Fruit fly (Drosophila melanogaster) whole organism, embryonic: ENCODE measurements around the gene BthD.

Experiments used
- B-H2 ChIP-seq: fragments of 200-800 bp; sonication (Bioruptor generic); optimal IDR thresholded peaks from 2 replicates; lab custom pipeline; 2018; ENCODE audit warnings: missing biosample characterization, mild to moderate bottlenecking, missing genetic modification characterization
- CG10147 ChIP-seq: fragments of 200-800 bp; sonication (Bioruptor generic); optimal IDR thresholded peaks from 2 replicates; lab custom pipeline; 2019; ENCODE audit warnings: missing biosample characterization, mild to moderate bottlenecking, missing genetic modification characterization, moderate library complexity
- CG10274 ChIP-seq: fragments of 200-800 bp; sonication (Bioruptor generic); optimal IDR thresholded peaks from 3 replicates; lab custom pipeline; 2017; ENCODE audit warnings: missing biosample characterization, mild to moderate bottlenecking, missing genetic modification characterization
- CG10654 ChIP-seq: fragments of 200-800 bp; sonication (Bioruptor generic); optimal IDR thresholded peaks from 2 replicates; lab custom pipeline; 2016; ENCODE audit warnings: missing biosample characterization, missing genetic modification characterization
- CG11247 ChIP-seq: fragments of 200-800 bp; sonication (Bioruptor generic); IDR thresholded peaks from 2 replicates; pipeline ENCODE4 v1.3.6; 2022; ENCODE audit warnings: missing biosample characterization, missing genetic modification characterization
- CG11695 ChIP-seq: fragments of 200-800 bp; sonication (Bioruptor generic); IDR thresholded peaks from 3 replicates; pipeline ENCODE4 v1.3.6; 2022; ENCODE audit warnings: missing biosample characterization, missing genetic modification characterization
- CG12155 ChIP-seq: fragments of 200-800 bp; sonication (Bioruptor generic); optimal IDR thresholded peaks from 3 replicates; lab custom pipeline; 2016; ENCODE audit warnings: missing biosample characterization, missing genetic modification characterization
- CG1233 ChIP-seq: fragments of 200-800 bp; sonication (Bioruptor generic); optimal IDR thresholded peaks from 4 replicates; lab custom pipeline; 2018; ENCODE audit warnings: missing biosample characterization, mild to moderate bottlenecking, missing genetic modification characterization
- CG12659 ChIP-seq: fragments of 200-800 bp; sonication (Bioruptor generic); optimal IDR thresholded peaks from 3 replicates; lab custom pipeline; 2017; ENCODE audit warnings: mild to moderate bottlenecking, missing biosample characterization, missing genetic modification reagents, missing genetic modification characterization
- CG12744 ChIP-seq: fragments of 200-800 bp; sonication (Bioruptor generic); optimal IDR thresholded peaks from 2 replicates; lab custom pipeline; 2016; ENCODE audit warnings: missing biosample characterization, missing genetic modification characterization
- CG13624 ChIP-seq: fragments of 200-800 bp; sonication (Bioruptor generic); optimal IDR thresholded peaks from 2 replicates; lab custom pipeline; 2016; ENCODE audit warnings: missing biosample characterization, missing genetic modification characterization
- CG13894 ChIP-seq: fragments of 200-800 bp; sonication (Bioruptor generic); optimal IDR thresholded peaks from 3 replicates; lab custom pipeline; 2018; ENCODE audit warnings: missing biosample characterization, mild to moderate bottlenecking, missing genetic modification characterization, moderate library complexity
- CG15479 ChIP-seq: fragments of 200-800 bp; sonication (Bioruptor generic); optimal IDR thresholded peaks from 3 replicates; lab custom pipeline; 2019; ENCODE audit warnings: missing biosample characterization, mild to moderate bottlenecking, missing genetic modification characterization, moderate library complexity
- CG17568 ChIP-seq: fragments of 200-800 bp; sonication (Bioruptor generic); optimal IDR thresholded peaks from 2 replicates; lab custom pipeline; 2018; ENCODE audit warnings: missing biosample characterization, mild to moderate bottlenecking, missing genetic modification characterization, moderate library complexity
- CG1792 ChIP-seq: fragments of 200-800 bp; sonication (Bioruptor generic); optimal IDR thresholded peaks from 2 replicates; lab custom pipeline; 2016; ENCODE audit warnings: missing biosample characterization, missing genetic modification characterization
- CG18599 ChIP-seq: fragments of 200-800 bp; sonication (Bioruptor generic); optimal IDR thresholded peaks from 3 replicates; lab custom pipeline; 2017; ENCODE audit warnings: missing biosample characterization, missing genetic modification characterization, mild to moderate bottlenecking, moderate library complexity, missing genetic modification reagents
- CG33557 ChIP-seq: fragments of 200-800 bp; sonication (Bioruptor generic); optimal IDR thresholded peaks from 2 replicates; lab custom pipeline; 2019; ENCODE audit warnings: missing biosample characterization, mild to moderate bottlenecking, missing genetic modification characterization, moderate library complexity
- CG3847 ChIP-seq: fragments of 200-800 bp; sonication (Bioruptor generic); IDR thresholded peaks from 2 replicates; pipeline ENCODE4 v1.3.6; 2022; ENCODE audit warnings: missing biosample characterization, missing genetic modification characterization
- CG42726 ChIP-seq: fragments of 200-800 bp; sonication (Bioruptor generic); IDR thresholded peaks from 2 replicates; pipeline ENCODE4 v1.3.6; 2022; ENCODE audit warnings: missing biosample characterization, missing genetic modification characterization; ENCODE audit not compliant: partially characterized antibody
- CG43689 ChIP-seq: fragments of 200-800 bp; sonication (Bioruptor generic); IDR thresholded peaks from 2 replicates; pipeline ENCODE4 v1.3.6; 2022; ENCODE audit warnings: missing biosample characterization, missing genetic modification characterization
- CG6254 ChIP-seq: fragments of 200-800 bp; sonication (Bioruptor generic); optimal IDR thresholded peaks from 3 replicates; lab custom pipeline; 2017; ENCODE audit warnings: mild to moderate bottlenecking, missing biosample characterization, missing genetic modification reagents, missing genetic modification characterization
- CG6689 ChIP-seq: fragments of 200-800 bp; sonication (Bioruptor generic); IDR thresholded peaks from 2 replicates; pipeline ENCODE4 v1.3.6; 2022; ENCODE audit warnings: missing biosample characterization, missing genetic modification characterization
- CG9727 ChIP-seq: fragments of 200-800 bp; sonication (Bioruptor generic); optimal IDR thresholded peaks from 3 replicates; lab custom pipeline; 2017; ENCODE audit warnings: missing biosample characterization, mild to moderate bottlenecking, missing genetic modification characterization
- Dll ChIP-seq: fragments of 200-800 bp; sonication (Bioruptor generic); IDR thresholded peaks from 4 replicates; pipeline ENCODE4 v1.3.6; 2022; ENCODE audit warnings: missing biosample characterization, missing genetic modification characterization; ENCODE audit not compliant: partially characterized antibody
- Dref ChIP-seq: fragments of 200-800 bp; sonication (Bioruptor generic); IDR thresholded peaks from 2 replicates; pipeline ENCODE4 v1.3.6; 2022; ENCODE audit warnings: missing biosample characterization, missing genetic modification characterization
- Hmx ChIP-seq: fragments of 200-800 bp; sonication (Bioruptor generic); optimal IDR thresholded peaks from 2 replicates; lab custom pipeline; 2016; ENCODE audit warnings: missing biosample characterization, missing genetic modification characterization
- MBD-R2 ChIP-seq: fragments of 200-800 bp; sonication (Bioruptor generic); IDR thresholded peaks from 2 replicates; pipeline ENCODE4 v1.3.6; 2022; ENCODE audit warnings: missing biosample characterization, missing genetic modification characterization
- Mad ChIP-seq: fragments of 200-800 bp; sonication (Bioruptor generic); optimal IDR thresholded peaks from 2 replicates; lab custom pipeline; 2016; ENCODE audit warnings: missing biosample characterization, missing genetic modification characterization
- Meics ChIP-seq: fragments of 200-800 bp; sonication (Bioruptor generic); optimal IDR thresholded peaks from 2 replicates; lab custom pipeline; 2017; ENCODE audit warnings: missing biosample characterization, mild to moderate bottlenecking, missing genetic modification characterization
- NFAT ChIP-seq: fragments of 200-800 bp; sonication (Bioruptor generic); IDR thresholded peaks from 2 replicates; pipeline ENCODE4 v1.3.6; 2022; ENCODE audit warnings: missing biosample characterization, missing genetic modification characterization
- Poxn ChIP-seq: fragments of 200-800 bp; sonication (Bioruptor generic); IDR thresholded peaks from 2 replicates; pipeline ENCODE4 v1.3.6; 2022; ENCODE audit warnings: missing biosample characterization, missing genetic modification characterization
- Side ChIP-seq: fragments of 200-800 bp; sonication (Bioruptor generic); optimal IDR thresholded peaks from 2 replicates; lab custom pipeline; 2016; ENCODE audit warnings: missing biosample characterization, missing genetic modification characterization
- Trl ChIP-seq, 3 experiments: fragments of >200 bp in 2 of 3; fragments of 200-800 bp in 1 of 3; sonication (Bioruptor generic) in 1 of 3; optimal IDR thresholded peaks; 2 replicates in 1 of 3; 3 replicates in 2 of 3; lab custom pipeline; 2016 to 2017; ENCODE audit warnings: missing biosample characterization in 1 of 3, missing genetic modification characterization in 1 of 3
- ac ChIP-seq: fragments of 200-800 bp; sonication (Bioruptor generic); optimal IDR thresholded peaks from 3 replicates; lab custom pipeline; 2017; ENCODE audit warnings: missing biosample characterization, mild to moderate bottlenecking, missing genetic modification characterization
- caup ChIP-seq: fragments of 200-800 bp; sonication (Bioruptor generic); optimal IDR thresholded peaks from 3 replicates; lab custom pipeline; 2017; ENCODE audit warnings: missing biosample characterization, mild to moderate bottlenecking, missing genetic modification characterization, moderate library complexity; ENCODE audit not compliant: severe bottlenecking
- eyg ChIP-seq: fragments of 200-800 bp; sonication (Bioruptor generic); optimal IDR thresholded peaks from 3 replicates; lab custom pipeline; 2016; ENCODE audit warnings: missing biosample characterization, missing genetic modification characterization
- fd102C ChIP-seq: fragments of 200-800 bp; sonication (Bioruptor generic); optimal IDR thresholded peaks from 2 replicates; lab custom pipeline; 2018; ENCODE audit warnings: missing biosample characterization, mild to moderate bottlenecking, missing genetic modification characterization, moderate library complexity
- fd3F ChIP-seq: fragments of 200-800 bp; sonication (Bioruptor generic); optimal IDR thresholded peaks from 2 replicates; lab custom pipeline; 2018; ENCODE audit warnings: missing biosample characterization, mild to moderate bottlenecking, missing genetic modification characterization, moderate library complexity
- fru ChIP-seq: fragments of >200 bp; optimal IDR thresholded peaks from 2 replicates; lab custom pipeline; 2017
- gem ChIP-seq: fragments of 200-800 bp; sonication (Bioruptor generic); optimal IDR thresholded peaks from 2 replicates; lab custom pipeline; 2019; ENCODE audit warnings: missing biosample characterization, mild to moderate bottlenecking, missing genetic modification characterization, moderate library complexity
- gsb-n ChIP-seq: fragments of 200-800 bp; sonication (Bioruptor generic); optimal IDR thresholded peaks from 3 replicates; lab custom pipeline; 2018; ENCODE audit warnings: missing biosample characterization, mild to moderate bottlenecking, missing genetic modification characterization
- h ChIP-seq: fragments of >200 bp; optimal IDR thresholded peaks from 2 replicates; lab custom pipeline; 2017
- hb ChIP-seq: fragments of 200-800 bp; sonication (Bioruptor generic); IDR thresholded peaks from 3 replicates; pipeline ENCODE4 v1.3.6; 2022; ENCODE audit warnings: missing biosample characterization, missing genetic modification characterization; ENCODE audit not compliant: partially characterized antibody
- insv ChIP-seq, 2 experiments: fragments of 200-800 bp; sonication (Bioruptor generic); optimal IDR thresholded peaks; 3 replicates each; lab custom pipeline; 2016 to 2018; ENCODE audit warnings: missing biosample characterization in 2 of 2, missing genetic modification characterization in 2 of 2
- mam ChIP-seq: fragments of 200-800 bp; sonication (Bioruptor generic); optimal IDR thresholded peaks from 3 replicates; lab custom pipeline; 2016; ENCODE audit warnings: missing biosample characterization, missing genetic modification characterization
- oc ChIP-seq: fragments of 200-800 bp; sonication (Bioruptor generic); optimal IDR thresholded peaks from 2 replicates; lab custom pipeline; 2018; ENCODE audit warnings: missing biosample characterization, mild to moderate bottlenecking, missing genetic modification characterization, moderate library complexity
- phol ChIP-seq: fragments of 200-800 bp; sonication (Bioruptor generic); optimal IDR thresholded peaks from 3 replicates; lab custom pipeline; 2018; ENCODE audit warnings: missing biosample characterization, mild to moderate bottlenecking, missing genetic modification characterization, moderate library complexity
- pnt ChIP-seq: fragments of 200-800 bp; sonication (Bioruptor generic); optimal IDR thresholded peaks from 3 replicates; lab custom pipeline; 2016; ENCODE audit warnings: missing biosample characterization, missing genetic modification characterization
- sens ChIP-seq: fragments of 200-800 bp; sonication (Bioruptor generic); peaks from one replicate; lab custom pipeline; 2016; ENCODE audit warnings: missing biosample characterization, missing genetic modification characterization
- seq ChIP-seq: fragments of 200-800 bp; sonication (Bioruptor generic); IDR thresholded peaks from 2 replicates; pipeline ENCODE4 v1.3.6; 2022; ENCODE audit warnings: missing biosample characterization, missing genetic modification characterization

The BthD gene

dm6 chrX:13625888-13626578 lies 14.1 kb downstream of the BthD start (continued):
- TF ChIP-seq CG11247 (GFP tag; lab: Robert Waterston, UW) (no peak; the same call in 1 of the 2 replicates), gsb-n (no peak), ac (GFP tag; lab: Kevin White, UChicago) (peak; percentile 17), Side (GFP tag; lab: Kevin White, UChicago) (no peak), CG11695 (GFP tag; lab: Robert Waterston, UW) (0 out of 3 replicates have a peak, but pooled peaks have one; percentile 7), Poxn (GFP tag; lab: Robert Waterston, UW) (no peak), CG12744 (GFP tag; lab: Kevin White, UChicago) (peak; percentile 15), Trl (optimal IDR thresholded peaks at IDR 0.05; lab: Kevin White, UChicago) (no peak), Trl (GFP tag; optimal IDR thresholded peaks at IDR 0.05; lab: Kevin White, UChicago) (peak; percentile 28), CG1792 (peak; percentile 0), pnt (GFP tag; lab: Kevin White, UChicago) (no peak), Dref (GFP tag; lab: Robert Waterston, UW) (no peak), h (lab: Kevin White, UChicago) (no peak), B-H2 (GFP tag; lab: Kevin White, UChicago) (peak; percentile 77), NFAT (GFP tag; lab: Robert Waterston, UW) (peak; percentile 56; the same call in 1 of the 2 replicates), CG15479 (no peak), CG42726 (GFP tag; lab: Robert Waterston, UW) (no peak), fru (lab: Kevin White, UChicago) (no peak), CG13624 (GFP tag; lab: Kevin White, UChicago) (peak; percentile 10), eyg (no peak), CG33557 (peak; percentile 18), CG43689 (GFP tag; lab: Robert Waterston, UW) (no peak), CG10274 (GFP tag; lab: Kevin White, UChicago) (no peak), CG17568 (GFP tag; lab: Kevin White, UChicago) (peak; percentile 52), gem (peak; percentile 48), Mad (GFP tag; lab: Kevin White, UChicago) (no peak), Dll (GFP tag; lab: Robert Waterston, UW) (no peak), CG12659 (peak; percentile 5), CG6689 (GFP tag; lab: Robert Waterston, UW) (no peak), CG12155 (GFP tag; lab: Kevin White, UChicago) (no peak), CG13894 (tag; lab: Kevin White, UChicago) (peak; percentile 71), Meics (GFP tag; lab: Kevin White, UChicago) (peak; percentile 35), caup (GFP tag; lab: Kevin White, UChicago) (peak; percentile 73), hb (no peak), CG10147 (GFP tag; lab: Kevin White, UChicago) (peak; percentile 16), oc (tag; lab: Kevin White, UChicago) (no peak), CG6254 (GFP tag; lab: Kevin White, UChicago) (no peak), Hmx (no peak), CG1233 (GFP tag; lab: Kevin White, UChicago) (peak; percentile 37), fd102C (GFP tag; lab: Kevin White, UChicago) (peak; percentile 57), mam (GFP tag; lab: Kevin White, UChicago) (no peak), CG9727 (GFP tag; lab: Kevin White, UChicago) (no peak), sens (GFP tag; lab: Kevin White, UChicago) (peak; percentile 80), MBD-R2 (no peak), CG18599 (GFP tag; lab: Kevin White, UChicago) (peak; percentile 69), CG3847 (GFP tag; lab: Robert Waterston, UW) (no peak), insv (GFP tag; optimal IDR thresholded peaks at IDR 0.05; lab: Kevin White, UChicago) (peak in 1 of 2 experiments; percentile 9), CG10654 (GFP tag; lab: Kevin White, UChicago) (no peak), fd3F (GFP tag; lab: Kevin White, UChicago) (peak; percentile 54), seq (GFP tag; lab: Robert Waterston, UW) (no peak), phol (tag; lab: Kevin White, UChicago) (no peak)
